Fruit fly (Drosophila melanogaster) S2 (cell line): ENCODE data around the gene aust.

ENCODE experiments used
- CG8478 ChIP-seq: fragments of >200 bp; optimal IDR thresholded peaks from 2 replicates; lab custom pipeline; 2018
- CTCF ChIP-seq, 2 experiments: fragments of >200 bp; optimal IDR thresholded peaks; 2 replicates each; lab custom pipeline; 2018

- no peak for TF ChIP-seq CG8478 (lab: Kevin White, UChicago)
- TF ChIP-seq CTCF (optimal IDR thresholded peaks at IDR 0.05; lab: Kevin White, UChicago): no peak
Observed at dm6 chr2L:9236404-9236803, 14.4 kb downstream of the aust start.
